Fruit fly (Drosophila melanogaster) S2 (cell line): ENCODE measurements around the gene Hph.

Experiments used
- CG8478 ChIP-seq: fragments of >200 bp; optimal IDR thresholded peaks from 2 replicates; lab custom pipeline; 2018
- CTCF ChIP-seq, 2 experiments: fragments of >200 bp; optimal IDR thresholded peaks; 2 replicates each; lab custom pipeline; 2018

dm6 chr3R:5256462-5257146 lies at the start of gene Hph, which contains the start of gene Enoph:
- TF ChIP-seq CG8478 (lab: Kevin White, UChicago), result no peak
- no peak for TF ChIP-seq CTCF (optimal IDR thresholded peaks at IDR 0.05; lab: Kevin White, UChicago)
